Fruit fly (Drosophila melanogaster): ENCODE results near the gene ImpE1.

DNA sequence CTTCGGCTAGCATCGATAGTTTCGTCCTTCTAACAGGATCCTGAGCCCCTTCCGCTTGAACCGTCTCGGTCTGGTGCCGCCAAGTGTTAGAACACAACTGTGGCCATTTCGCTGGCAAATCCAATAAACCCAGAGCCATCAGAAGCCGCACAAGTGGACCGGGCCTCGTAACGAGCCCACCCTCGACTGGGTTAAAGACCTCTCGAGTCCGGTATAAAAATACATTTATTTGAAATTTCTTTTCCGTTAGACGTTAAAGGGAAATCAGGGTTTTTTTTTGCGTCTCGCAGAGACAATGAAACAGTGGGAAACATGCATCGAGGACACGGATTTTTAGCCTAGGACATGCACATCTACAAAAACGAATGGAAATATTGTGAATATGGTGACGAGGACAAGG, 16.0 kb upstream of the ImpE1 start, which contains the start of gene Culd:
- TF ChIP-seq tj (GFP tag; optimal IDR thresholded peaks at IDR 0.05): no peak
- no peak for TF ChIP-seq CG12768 (GFP tag; optimal IDR thresholded peaks at IDR 0.05)
- no peak for TF ChIP-seq ovo (GFP tag; optimal IDR thresholded peaks at IDR 0.05)
- no peak for TF ChIP-seq CG5204 (GFP tag; optimal IDR thresholded peaks at IDR 0.05)
- TF ChIP-seq cnc (optimal IDR thresholded peaks at IDR 0.05): no peak
